Worm (Caenorhabditis elegans) whole organism, mixed stage, embryonic: ENCODE data around the gene che-12.

ENCODE experiments used
- M03D4.4 ChIP-seq: sonication (generic microtip); optimal IDR thresholded peaks from 2 replicates; lab custom pipeline; 2017; ENCODE audit warnings: mild to moderate bottlenecking, missing genetic modification characterization, missing compliant biosample characterization
- blmp-1 ChIP-seq: fragments of 150-350 bp; optimal IDR thresholded peaks from 2 replicates; lab custom pipeline; 2014; ENCODE audit warnings: missing biosample characterization, missing genetic modification characterization
- ceh-39 ChIP-seq: fragments of 150-350 bp; optimal IDR thresholded peaks from 2 replicates; lab custom pipeline; 2014; ENCODE audit warnings: missing biosample characterization, missing genetic modification characterization
- ceh-43 ChIP-seq: fragments of 200-800 bp; sonication (Bioruptor generic); optimal IDR thresholded peaks from 2 replicates; lab custom pipeline; 2018; ENCODE audit warnings: mild to moderate bottlenecking, missing genetic modification characterization, moderate library complexity, missing compliant biosample characterization
- ceh-83 ChIP-seq: fragments of 200-800 bp; sonication (Bioruptor generic); optimal IDR thresholded peaks from 2 replicates; lab custom pipeline; 2018; ENCODE audit warnings: mild to moderate bottlenecking, missing genetic modification characterization, missing compliant biosample characterization
- ces-1 ChIP-seq: fragments of 150-350 bp; optimal IDR thresholded peaks from 2 replicates; lab custom pipeline; 2014; ENCODE audit warnings: missing biosample characterization, missing genetic modification reagents, missing genetic modification characterization
- cnd-1 ChIP-seq: fragments of 200-800 bp; sonication (Bioruptor generic); optimal IDR thresholded peaks from 2 replicates; lab custom pipeline; 2018; ENCODE audit warnings: mild to moderate bottlenecking, missing genetic modification characterization, missing compliant biosample characterization
- drap-1 ChIP-seq: fragments of 200-800 bp; sonication (Bioruptor generic); optimal IDR thresholded peaks from 3 replicates; lab custom pipeline; 2018; ENCODE audit warnings: mild to moderate bottlenecking, missing genetic modification characterization, missing compliant biosample characterization
- elt-1 ChIP-seq: sonication (generic microtip); optimal IDR thresholded peaks from 2 replicates; lab custom pipeline; 2017; ENCODE audit warnings: missing genetic modification characterization, mild to moderate bottlenecking, missing compliant biosample characterization, antibody characterized with exemption, moderate library complexity, borderline replicate concordance; ENCODE audit not compliant: insufficient read depth
- elt-3 ChIP-seq: fragments of 150-350 bp; optimal IDR thresholded peaks from 2 replicates; lab custom pipeline; 2014; ENCODE audit warnings: missing biosample characterization, missing genetic modification characterization
- flh-1 ChIP-seq: fragments of 200-800 bp; sonication (Bioruptor generic); optimal IDR thresholded peaks from 2 replicates; lab custom pipeline; 2018; ENCODE audit warnings: mild to moderate bottlenecking, missing genetic modification characterization, moderate library complexity, missing compliant biosample characterization
- ham-2 ChIP-seq: fragments of 200-800 bp; sonication (Bioruptor generic); optimal IDR thresholded peaks from 2 replicates; lab custom pipeline; 2018; ENCODE audit warnings: mild to moderate bottlenecking, missing genetic modification characterization, missing compliant biosample characterization
- hlh-1 ChIP-seq: fragments of 150-350 bp; optimal IDR thresholded peaks from 2 replicates; lab custom pipeline; 2014; ENCODE audit warnings: missing biosample characterization, missing genetic modification reagents, missing genetic modification characterization
- lin-32 ChIP-seq: fragments of 200-800 bp; sonication (Bioruptor generic); optimal IDR thresholded peaks from 2 replicates; lab custom pipeline; 2018; ENCODE audit warnings: mild to moderate bottlenecking, missing genetic modification characterization, missing compliant biosample characterization
- lsy-2 ChIP-seq: fragments of 150-350 bp; optimal IDR thresholded peaks from 2 replicates; lab custom pipeline; 2014; ENCODE audit warnings: missing biosample characterization, missing genetic modification characterization
- mab-5 ChIP-seq: fragments of 150-350 bp; optimal IDR thresholded peaks from 2 replicates; lab custom pipeline; 2014; ENCODE audit warnings: missing biosample characterization, missing genetic modification characterization
- mls-2 ChIP-seq: sonication (generic microtip); optimal IDR thresholded peaks from 2 replicates; lab custom pipeline; 2016; ENCODE audit warnings: mild to moderate bottlenecking, missing genetic modification characterization, moderate library complexity, missing compliant biosample characterization
- nhr-12 ChIP-seq: fragments of 150-350 bp; optimal IDR thresholded peaks from 2 replicates; lab custom pipeline; 2014; ENCODE audit warnings: missing biosample characterization, missing genetic modification characterization
- nhr-2 ChIP-seq: fragments of 150-350 bp; optimal IDR thresholded peaks from 2 replicates; lab custom pipeline; 2014; ENCODE audit warnings: missing biosample characterization, missing genetic modification characterization
- nhr-237 ChIP-seq: fragments of 150-350 bp; optimal IDR thresholded peaks from 2 replicates; lab custom pipeline; 2014; ENCODE audit warnings: missing biosample characterization, missing genetic modification characterization
- nhr-28 ChIP-seq: fragments of 150-350 bp; optimal IDR thresholded peaks from 2 replicates; lab custom pipeline; 2014; ENCODE audit warnings: missing biosample characterization, missing genetic modification characterization
- nhr-76 ChIP-seq: sonication (generic microtip); optimal IDR thresholded peaks from 2 replicates; lab custom pipeline; 2017; ENCODE audit warnings: missing biosample characterization, missing genetic modification characterization
- pha-4 ChIP-seq: fragments of 150-350 bp; optimal IDR thresholded peaks from 2 replicates; lab custom pipeline; 2018; ENCODE audit warnings: missing biosample characterization, missing genetic modification reagents, missing genetic modification characterization
- sem-2 ChIP-seq: fragments of 200-800 bp; sonication (Bioruptor generic); optimal IDR thresholded peaks from 2 replicates; lab custom pipeline; 2018; ENCODE audit warnings: mild to moderate bottlenecking, missing genetic modification characterization, missing compliant biosample characterization
- sptf-1 ChIP-seq: sonication (generic microtip); optimal IDR thresholded peaks from 2 replicates; lab custom pipeline; 2017; ENCODE audit warnings: mild to moderate bottlenecking, missing genetic modification characterization, moderate library complexity, missing compliant biosample characterization
- tbx-8 ChIP-seq: fragments of 200-800 bp; sonication (Bioruptor generic); optimal IDR thresholded peaks from 2 replicates; lab custom pipeline; 2018; ENCODE audit warnings: mild to moderate bottlenecking, missing genetic modification characterization, moderate library complexity, missing compliant biosample characterization
- unc-120 ChIP-seq: sonication (generic microtip); optimal IDR thresholded peaks from 2 replicates; lab custom pipeline; 2017; ENCODE audit warnings: missing genetic modification characterization, missing compliant biosample characterization; ENCODE audit not compliant: poor library complexity, severe bottlenecking
- unc-62 ChIP-seq: fragments of 150-350 bp; optimal IDR thresholded peaks from 2 replicates; lab custom pipeline; 2014; ENCODE audit warnings: missing biosample characterization, missing genetic modification reagents, missing genetic modification characterization
- zip-8 ChIP-seq: fragments of 150-350 bp; optimal IDR thresholded peaks from 2 replicates; lab custom pipeline; 2014; ENCODE audit warnings: missing biosample characterization, missing genetic modification characterization
- ztf-11 ChIP-seq: fragments of 150-350 bp; optimal IDR thresholded peaks from 2 replicates; lab custom pipeline; 2014; ENCODE audit warnings: missing biosample characterization, missing genetic modification characterization

che-12 gene

DNA sequence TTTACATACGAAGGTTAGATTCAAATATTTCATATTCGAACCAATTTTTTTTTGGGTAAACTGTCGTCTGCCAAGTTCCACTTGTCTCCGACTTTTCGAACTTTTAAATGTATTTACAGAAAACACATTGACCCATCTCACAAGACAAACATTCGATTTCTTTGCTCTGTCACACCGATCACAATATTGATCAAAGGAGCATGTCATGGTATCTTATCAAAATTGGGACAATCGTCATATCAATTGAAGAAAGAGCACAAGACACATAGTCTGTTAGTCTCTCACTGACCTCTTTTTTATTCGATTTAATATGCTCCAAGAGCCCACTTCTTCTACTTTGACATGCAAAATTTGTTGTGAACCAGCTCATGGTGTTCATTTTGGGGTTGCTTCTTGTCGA lies 51.1 kb downstream of the che-12 start, which contains the start of gene nhr-232:
TSS of gene nhr-232 (plus strand) at position 121 of the 400 bp plus-strand sequence.
- TF ChIP-seq ceh-39 (tag; lab: Kevin White, UChicago) (no peak), sem-2 (GFP tag; lab: Kevin White, UChicago) (no peak), nhr-76 (tag; lab: Kevin White, UChicago) (no peak), M03D4.4 (tag; lab: Kevin White, UChicago) (no peak), lin-32 (no peak), flh-1 (GFP tag; lab: Kevin White, UChicago) (no peak), nhr-2 (tag; lab: Kevin White, UChicago) (no peak), unc-62 (GFP tag; lab: Kevin White, UChicago) (no peak), blmp-1 (tag; lab: Kevin White, UChicago) (no peak), nhr-12 (tag; lab: Kevin White, UChicago) (no peak), unc-120 (no peak), ztf-11 (no peak)

DNA sequence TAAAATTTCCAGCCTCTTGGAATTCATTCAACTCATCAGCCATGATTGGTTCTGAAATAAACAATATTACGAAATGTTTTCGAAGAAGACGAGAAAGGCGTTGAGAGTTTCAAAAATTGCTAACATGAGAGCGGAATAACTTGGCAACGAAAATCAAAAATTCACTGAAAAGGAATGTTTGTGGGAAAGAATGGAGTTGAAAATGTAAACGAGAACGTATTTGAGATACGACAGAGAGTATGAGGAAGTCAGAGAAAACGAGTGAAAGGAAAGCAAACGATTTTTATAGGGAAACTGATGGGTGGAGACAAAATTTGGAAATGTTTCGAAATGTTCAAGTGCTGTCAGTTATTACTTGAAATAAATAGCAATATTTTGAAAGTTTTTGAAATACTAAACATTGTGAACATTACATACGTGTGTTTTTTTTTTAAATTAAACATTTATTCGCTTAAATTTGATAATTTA lies 52.1 kb downstream of the che-12 start, which contains the start of gene rop-1:
TSS of gene rop-1 (minus strand) at position 51 of the 468 bp plus-strand sequence.
- no peak for TF ChIP-seq cnd-1 (tag; lab: Kevin White, UChicago)
- TF ChIP-seq lsy-2 (tag; lab: Kevin White, UChicago), result no peak
- TF ChIP-seq ceh-43 (GFP tag; lab: Kevin White, UChicago), result no peak
- TF ChIP-seq nhr-12 (tag; lab: Kevin White, UChicago), result no peak
- TF ChIP-seq sptf-1, result no peak
- no peak for TF ChIP-seq ham-2
- TF ChIP-seq elt-1 (tag; lab: Kevin White, UChicago), result no peak
- no peak for TF ChIP-seq ceh-39 (tag; lab: Kevin White, UChicago)
- TF ChIP-seq pha-4 (tag; lab: Kevin White, UChicago), result no peak
- no peak for TF ChIP-seq flh-1 (GFP tag; lab: Kevin White, UChicago)
- no peak for TF ChIP-seq mab-5
- no peak for TF ChIP-seq tbx-8 (GFP tag; lab: Kevin White, UChicago)
- TF ChIP-seq hlh-1 (tag; lab: Kevin White, UChicago), result no peak
- TF ChIP-seq mls-2, result no peak

DNA sequence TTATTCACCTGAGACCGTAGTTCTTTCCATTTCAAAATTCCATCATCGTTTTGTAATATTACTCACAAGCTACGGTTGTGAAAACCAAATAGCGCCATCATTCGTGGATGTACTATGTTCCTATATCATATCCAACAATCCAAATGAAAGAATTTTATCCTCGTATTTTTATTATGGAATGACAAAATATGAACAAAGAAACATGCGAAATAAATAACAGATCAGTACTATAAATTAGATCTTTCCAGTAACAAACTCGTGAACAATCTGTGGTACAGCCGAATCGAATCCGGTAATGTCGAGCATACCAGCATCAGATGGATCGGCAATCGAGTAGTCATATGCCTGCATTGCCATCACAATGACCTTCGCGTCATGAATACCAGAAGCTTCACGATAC lies 54.5 kb downstream of the che-12 start:
- TF ChIP-seq mls-2 (no peak), nhr-2 (tag; lab: Kevin White, UChicago) (no peak), nhr-28 (no peak), lin-32 (no peak), drap-1 (GFP tag; lab: Kevin White, UChicago) (no peak), sem-2 (GFP tag; lab: Kevin White, UChicago) (no peak), ceh-39 (tag; lab: Kevin White, UChicago) (no peak), ces-1 (GFP tag; lab: Kevin White, UChicago) (no peak), elt-3 (no peak), ztf-11 (no peak), nhr-237 (tag; lab: Kevin White, UChicago) (no peak), flh-1 (GFP tag; lab: Kevin White, UChicago) (no peak), M03D4.4 (tag; lab: Kevin White, UChicago) (no peak), zip-8 (tag; lab: Kevin White, UChicago) (no peak), sptf-1 (no peak), blmp-1 (tag; lab: Kevin White, UChicago) (no peak), unc-62 (GFP tag; lab: Kevin White, UChicago) (no peak), nhr-76 (tag; lab: Kevin White, UChicago) (no peak), elt-1 (tag; lab: Kevin White, UChicago) (no peak)

DNA sequence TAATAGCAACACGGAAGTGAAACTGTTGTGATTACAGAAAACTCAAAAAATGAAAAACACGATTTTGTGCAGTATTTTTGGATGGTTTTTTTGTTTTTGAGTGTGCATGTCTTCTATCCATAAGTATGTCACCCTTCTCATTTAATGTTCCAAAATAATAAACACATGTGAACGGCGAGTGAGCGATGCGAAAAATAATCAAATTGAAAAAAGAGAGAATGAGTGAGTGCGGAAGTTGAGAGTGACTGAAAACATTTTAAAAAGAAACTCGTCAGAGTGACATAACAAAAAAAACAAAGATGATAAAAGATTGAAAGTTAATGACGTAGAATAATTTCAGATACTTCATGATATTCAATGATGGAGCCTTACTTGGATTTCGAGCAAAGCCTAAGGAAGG lies 57.7 kb downstream of the che-12 start:
- TF ChIP-seq nhr-12 (tag; lab: Kevin White, UChicago), result no peak
- TF ChIP-seq ceh-83 (GFP tag; lab: Kevin White, UChicago), result no peak
- no peak for TF ChIP-seq hlh-1 (tag; lab: Kevin White, UChicago)
- TF ChIP-seq flh-1 (GFP tag; lab: Kevin White, UChicago), result no peak
- TF ChIP-seq nhr-237 (tag; lab: Kevin White, UChicago), result no peak
- no peak for TF ChIP-seq ham-2
- TF ChIP-seq M03D4.4 (tag; lab: Kevin White, UChicago), result no peak
- no peak for TF ChIP-seq sem-2 (GFP tag; lab: Kevin White, UChicago)
- no peak for TF ChIP-seq tbx-8 (GFP tag; lab: Kevin White, UChicago)
- TF ChIP-seq elt-1 (tag; lab: Kevin White, UChicago), result no peak
- no peak for TF ChIP-seq sptf-1
- TF ChIP-seq cnd-1 (tag; lab: Kevin White, UChicago), result no peak
- TF ChIP-seq elt-3, result no peak
- no peak for TF ChIP-seq unc-62 (GFP tag; lab: Kevin White, UChicago)
- TF ChIP-seq blmp-1 (tag; lab: Kevin White, UChicago), result no peak
